Worm (Caenorhabditis elegans) whole organism, L4 larva: ENCODE measurements around the gene rskd-1.

Source experiments
- F44E2.7 ChIP-seq: fragments of 200-800 bp; sonication (Bioruptor generic); IDR thresholded peaks from 2 replicates; pipeline ENCODE4 v2.1.2; 2022; ENCODE audit warnings: missing genetic modification characterization, missing compliant biosample characterization
- F49E8.2 ChIP-seq: sonication (generic microtip); optimal IDR thresholded peaks from 2 replicates; lab custom pipeline; 2016; ENCODE audit warnings: missing compliant biosample characterization, mild to moderate bottlenecking, missing genetic modification characterization, borderline replicate concordance
- R02D3.7 ChIP-seq: fragments of 150-350 bp; sonication (generic microtip); optimal IDR thresholded peaks from 3 replicates; lab custom pipeline; 2014; ENCODE audit warnings: missing biosample characterization, missing genetic modification characterization
- T20F7.1 ChIP-seq: fragments of 200-800 bp; sonication (Bioruptor generic); optimal IDR thresholded peaks from 2 replicates; lab custom pipeline; 2018; ENCODE audit warnings: mild to moderate bottlenecking, missing genetic modification characterization, missing compliant biosample characterization
- Y105C5A.15 ChIP-seq: fragments of 200-800 bp; sonication (Bioruptor generic); IDR thresholded peaks from 2 replicates; pipeline ENCODE4 v1.3.6; 2022; ENCODE audit warnings: missing genetic modification characterization, missing compliant biosample characterization
- Y48G9A.11 ChIP-seq: fragments of 200-800 bp; sonication (Bioruptor generic); IDR thresholded peaks from 2 replicates; pipeline ENCODE4 v1.3.6; 2022; ENCODE audit warnings: missing genetic modification reagents, missing genetic modification characterization, missing compliant biosample characterization
- Y75B8A.6 ChIP-seq: fragments of 200-800 bp; sonication (Bioruptor generic); IDR thresholded peaks from 2 replicates; pipeline ENCODE4 v1.3.6; 2022; ENCODE audit warnings: missing genetic modification reagents, missing genetic modification characterization, missing compliant biosample characterization
- ZK337.2 ChIP-seq: fragments of 200-800 bp; sonication (Bioruptor generic); IDR thresholded peaks from 2 replicates; pipeline ENCODE4 v1.3.6; 2022; ENCODE audit warnings: missing genetic modification reagents, missing genetic modification characterization, missing compliant biosample characterization
- aha-1 ChIP-seq: fragments of 150-350 bp; peaks from one replicate; lab custom pipeline; 2014; ENCODE audit warnings: missing biosample characterization, missing genetic modification characterization
- aly-2 ChIP-seq: sonication (generic microtip); optimal IDR thresholded peaks from 2 replicates; lab custom pipeline; 2018; ENCODE audit warnings: missing biosample characterization, missing genetic modification characterization
- ama-1 ChIP-seq: fragments of 150-350 bp; optimal IDR thresholded peaks from 2 replicates; lab custom pipeline; 2014; ENCODE audit warnings: inconsistent platforms, mixed read lengths
- ceh-32 ChIP-seq: sonication (generic microtip); optimal IDR thresholded peaks from 2 replicates; lab custom pipeline; 2016; ENCODE audit warnings: mild to moderate bottlenecking, missing genetic modification characterization, missing compliant biosample characterization; ENCODE audit not compliant: poor library complexity
- ceh-44 ChIP-seq: fragments of 200-800 bp; sonication (Bioruptor generic); IDR thresholded peaks from 2 replicates; pipeline ENCODE4 v1.3.6; 2022; ENCODE audit warnings: missing genetic modification reagents, missing genetic modification characterization, missing compliant biosample characterization
- ces-1 ChIP-seq: fragments of 150-350 bp; sonication (generic microtip); optimal IDR thresholded peaks from 4 replicates; lab custom pipeline; 2014; ENCODE audit warnings: missing biosample characterization, missing genetic modification reagents, missing genetic modification characterization
- ctbp-1 ChIP-seq: fragments of 200-800 bp; sonication (Bioruptor generic); IDR thresholded peaks from 2 replicates; pipeline ENCODE4 v1.3.6; 2022; ENCODE audit warnings: missing genetic modification reagents, missing genetic modification characterization, missing compliant biosample characterization
- daf-16 ChIP-seq, 3 experiments: sonication (generic microtip); optimal IDR thresholded peaks; 2 replicates each; lab custom pipeline; 2016 to 2017; ENCODE audit warnings: missing genetic modification characterization in 3 of 3, missing genetic modification reagents in 3 of 3, mild to moderate bottlenecking in 2 of 3, missing compliant biosample characterization in 2 of 3, missing biosample characterization in 1 of 3, moderate library complexity in 1 of 3
- dmd-6 ChIP-seq: fragments of 200-800 bp; sonication (Bioruptor generic); IDR thresholded peaks from 2 replicates; pipeline ENCODE4 v1.3.6; 2022; ENCODE audit warnings: missing genetic modification reagents, missing genetic modification characterization, missing compliant biosample characterization
- duxl-1 ChIP-seq: sonication (generic microtip); optimal IDR thresholded peaks from 2 replicates; lab custom pipeline; 2016; ENCODE audit warnings: mild to moderate bottlenecking, missing genetic modification characterization, moderate library complexity, missing compliant biosample characterization; ENCODE audit not compliant: poor library complexity
- hlh-11 ChIP-seq: fragments of 200-800 bp; sonication (Bioruptor generic); optimal IDR thresholded peaks from 2 replicates; lab custom pipeline; 2018; ENCODE audit warnings: mild to moderate bottlenecking, missing genetic modification characterization, missing compliant biosample characterization
- jun-1 ChIP-seq: fragments of 150-350 bp; optimal IDR thresholded peaks from 2 replicates; lab custom pipeline; 2014; ENCODE audit warnings: missing biosample characterization, missing genetic modification reagents, missing genetic modification characterization
- lin-1 ChIP-seq: fragments of 200-800 bp; sonication (Bioruptor generic); IDR thresholded peaks from 2 replicates; pipeline ENCODE4 v1.3.6; 2022; ENCODE audit warnings: missing genetic modification reagents, missing genetic modification characterization, missing compliant biosample characterization
- madf-5 ChIP-seq, 2 experiments: fragments of 200-800 bp; sonication (Bioruptor generic); IDR thresholded peaks; 2 replicates each; pipeline ENCODE4 v1.3.6; 2022; ENCODE audit warnings: missing compliant biosample characterization in 2 of 2, missing genetic modification characterization in 2 of 2
- madf-9 ChIP-seq: fragments of 200-800 bp; sonication (Bioruptor generic); conservative IDR thresholded peaks from 2 replicates; pipeline ENCODE4 v1.3.6; 2022; ENCODE audit warnings: missing genetic modification reagents, missing genetic modification characterization, missing compliant biosample characterization
- mxl-3 ChIP-seq: fragments of 200-800 bp; sonication (Bioruptor generic); optimal IDR thresholded peaks from 2 replicates; lab custom pipeline; 2018; ENCODE audit warnings: mild to moderate bottlenecking, missing genetic modification characterization, missing compliant biosample characterization
- nhr-10 ChIP-seq: fragments of 150-350 bp; optimal IDR thresholded peaks from 2 replicates; lab custom pipeline; 2014; ENCODE audit warnings: missing biosample characterization, missing genetic modification characterization
- nhr-102 ChIP-seq: sonication (generic microtip); optimal IDR thresholded peaks from 2 replicates; lab custom pipeline; 2016; ENCODE audit warnings: mild to moderate bottlenecking, missing genetic modification characterization, moderate library complexity, missing compliant biosample characterization
- nhr-111 ChIP-seq: fragments of 200-800 bp; sonication (Bioruptor generic); optimal IDR thresholded peaks from 2 replicates; lab custom pipeline; 2018; ENCODE audit warnings: mild to moderate bottlenecking, missing genetic modification characterization, missing compliant biosample characterization
- nhr-25 ChIP-seq: sonication (generic microtip); optimal IDR thresholded peaks from 2 replicates; lab custom pipeline; 2017; ENCODE audit warnings: missing genetic modification characterization, mild to moderate bottlenecking, missing compliant biosample characterization, antibody characterized with exemption, moderate library complexity, borderline replicate concordance; ENCODE audit not compliant: insufficient read depth
- nhr-28 ChIP-seq: fragments of 150-350 bp; optimal IDR thresholded peaks from 2 replicates; lab custom pipeline; 2014; ENCODE audit warnings: missing biosample characterization, missing genetic modification characterization
- nhr-41 ChIP-seq: fragments of 200-800 bp; sonication (Bioruptor generic); IDR thresholded peaks from 2 replicates; pipeline ENCODE4 v1.3.6; 2022; ENCODE audit warnings: missing genetic modification reagents, missing genetic modification characterization, missing compliant biosample characterization
- nhr-42 ChIP-seq: fragments of 200-800 bp; sonication (Bioruptor generic); IDR thresholded peaks from 2 replicates; pipeline ENCODE4 v1.3.6; 2022; ENCODE audit warnings: missing genetic modification characterization, missing compliant biosample characterization
- nhr-6 ChIP-seq: fragments of 150-350 bp; optimal IDR thresholded peaks from 2 replicates; lab custom pipeline; 2014; ENCODE audit warnings: missing biosample characterization, missing genetic modification characterization
- pha-4 ChIP-seq, 2 experiments: fragments of 150-350 bp in 1 of 2; fragments of 200-800 bp in 1 of 2; sonication (Bioruptor generic) in 1 of 2; IDR thresholded peaks in 1 of 2; optimal IDR thresholded peaks in 1 of 2; 2 replicates each; pipeline versions ENCODE4 v1.3.6 to Lab custom; 2014 to 2022; ENCODE audit warnings: missing genetic modification characterization in 2 of 2, missing genetic modification reagents in 2 of 2, missing biosample characterization in 1 of 2, missing compliant biosample characterization in 1 of 2
- saeg-2 ChIP-seq: fragments of 200-800 bp; sonication (Bioruptor generic); IDR thresholded peaks from 2 replicates; pipeline ENCODE4 v1.3.6; 2022; ENCODE audit warnings: missing genetic modification reagents, missing genetic modification characterization, missing compliant biosample characterization
- skn-1 ChIP-seq: fragments of 150-350 bp; optimal IDR thresholded peaks from 2 replicates; lab custom pipeline; 2014; ENCODE audit warnings: missing biosample characterization, missing genetic modification characterization
- snpc-1.2 ChIP-seq: fragments of 200-800 bp; sonication (Bioruptor generic); IDR thresholded peaks from 2 replicates; pipeline ENCODE4 v1.3.6; 2022; ENCODE audit warnings: missing genetic modification reagents, missing genetic modification characterization, missing compliant biosample characterization
- tra-1 ChIP-seq: fragments of 200-800 bp; sonication (Bioruptor generic); IDR thresholded peaks from 2 replicates; pipeline ENCODE4 v1.3.6; 2022; ENCODE audit warnings: missing genetic modification reagents, missing genetic modification characterization, missing compliant biosample characterization
- unc-130 ChIP-seq: sonication (generic microtip); optimal IDR thresholded peaks from 2 replicates; lab custom pipeline; 2016; ENCODE audit warnings: missing genetic modification reagents, missing genetic modification characterization, missing compliant biosample characterization
- unc-39 ChIP-seq: sonication (generic microtip); optimal IDR thresholded peaks from 2 replicates; lab custom pipeline; 2017; ENCODE audit warnings: missing biosample characterization, missing genetic modification characterization
- unc-62 ChIP-seq, 3 experiments: fragments of 150-350 bp in 1 of 3; sonication (generic microtip); optimal IDR thresholded peaks in 2 of 3; peaks in 1 of 3; 1 replicate in 1 of 3; 2 replicates in 2 of 3; lab custom pipeline; 2014 to 2017; ENCODE audit warnings: missing biosample characterization in 3 of 3, missing genetic modification characterization in 3 of 3, missing genetic modification reagents in 3 of 3, missing genotype in 1 of 3
- vab-7 ChIP-seq: fragments of 200-800 bp; sonication (Bioruptor generic); IDR thresholded peaks from 2 replicates; pipeline ENCODE4 v1.3.6; 2022; ENCODE audit warnings: missing genetic modification reagents, missing genetic modification characterization, missing compliant biosample characterization
- zag-1 ChIP-seq: fragments of 150-350 bp; optimal IDR thresholded peaks from 2 replicates; lab custom pipeline; 2014; ENCODE audit warnings: missing biosample characterization, missing genetic modification characterization
- zfp-2 ChIP-seq: sonication (generic microtip); optimal IDR thresholded peaks from 2 replicates; lab custom pipeline; 2016; ENCODE audit warnings: mild to moderate bottlenecking, missing genetic modification characterization, missing compliant biosample characterization
- zip-2 ChIP-seq: fragments of 150-350 bp; optimal IDR thresholded peaks from 2 replicates; lab custom pipeline; 2014; ENCODE audit warnings: missing biosample characterization, missing genetic modification characterization
- ztf-11 ChIP-seq: fragments of 150-350 bp; optimal IDR thresholded peaks from 2 replicates; lab custom pipeline; 2014; ENCODE audit warnings: missing biosample characterization, missing genetic modification characterization

Gene rskd-1

DNA sequence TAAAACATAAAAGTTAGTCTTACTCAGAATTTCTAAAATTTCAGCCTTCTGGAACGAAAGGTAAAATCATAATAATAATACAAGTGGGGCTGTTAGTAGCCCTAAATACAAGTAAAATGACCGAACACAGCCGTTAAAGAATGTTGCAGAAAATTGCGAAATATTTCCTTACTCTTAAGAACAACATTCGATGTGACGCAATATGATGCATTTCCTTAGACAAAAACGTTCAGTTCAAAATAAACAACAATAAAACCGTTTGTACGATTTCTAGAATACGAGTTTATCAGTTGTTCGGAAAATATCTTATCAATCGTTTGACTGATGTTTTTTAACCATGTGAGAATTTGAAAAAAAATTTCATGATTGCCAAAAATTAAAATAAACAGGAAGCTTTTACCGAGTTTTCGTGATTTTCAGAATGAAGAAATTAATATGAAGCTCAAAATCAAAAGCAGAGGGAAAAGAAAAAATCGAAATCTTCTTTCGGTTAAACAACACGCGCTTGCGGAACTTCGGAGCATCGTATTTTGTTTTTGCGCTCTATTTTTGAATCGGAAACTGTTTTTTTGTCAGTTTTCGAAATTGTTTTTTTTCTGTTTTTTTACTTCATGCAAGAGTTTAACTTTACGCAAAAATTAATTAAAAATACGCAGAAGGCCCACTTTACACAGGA, 42.5 kb downstream of the rskd-1 start (continued):
- no peak for TF ChIP-seq ceh-32 (tag; lab: Kevin White, UChicago)
- peak; percentile 93 for TF ChIP-seq T20F7.1 (GFP tag; lab: Kevin White, UChicago)
- TF ChIP-seq aha-1 (tag; lab: Kevin White, UChicago): no peak
- no peak for TF ChIP-seq Y75B8A.6 (GFP tag; lab: Robert Waterston, UW)
- TF ChIP-seq hlh-11 (tag; lab: Kevin White, UChicago): no peak
- no peak for TF ChIP-seq nhr-25 (tag; lab: Kevin White, UChicago)
- TF ChIP-seq ctbp-1 (GFP tag; lab: Robert Waterston, UW): no peak
- no peak for TF ChIP-seq ces-1 (GFP tag; lab: Kevin White, UChicago)
- TF ChIP-seq Y105C5A.15 (GFP tag; lab: Robert Waterston, UW): no peak
- no peak for TF ChIP-seq jun-1
- TF ChIP-seq nhr-102 (tag; lab: Kevin White, UChicago): no peak
- TF ChIP-seq nhr-6: peak; percentile 86
- no peak for TF ChIP-seq daf-16 (GFP tag; optimal IDR thresholded peaks at IDR 0.05; lab: Kevin White, UChicago)
- peak; percentile 92 for TF ChIP-seq daf-16 (tag; optimal IDR thresholded peaks at IDR 0.05; lab: Kevin White, UChicago)
- no peak for TF ChIP-seq nhr-41 (GFP tag; lab: Robert Waterston, UW)
- no peak for TF ChIP-seq unc-130
- no peak for TF ChIP-seq R02D3.7 (tag; lab: Kevin White, UChicago)
- no peak for TF ChIP-seq nhr-28 (tag; lab: Kevin White, UChicago)
- no peak for TF ChIP-seq nhr-42 (GFP tag; lab: Robert Waterston, UW)
- TF ChIP-seq ZK337.2: no peak
- no peak for TF ChIP-seq madf-5 (GFP tag; IDR thresholded peaks at IDR 0.05; lab: Robert Waterston, UW)
- no peak for TF ChIP-seq duxl-1 (tag; lab: Kevin White, UChicago)
- no peak for TF ChIP-seq mxl-3 (GFP tag; lab: Kevin White, UChicago)
- no peak for TF ChIP-seq ama-1 (lab: Kevin White, UChicago)
- TF ChIP-seq nhr-111 (GFP tag; lab: Kevin White, UChicago): no peak
- no peak for TF ChIP-seq vab-7 (GFP tag; lab: Robert Waterston, UW)
- TF ChIP-seq nhr-10: no peak
- TF ChIP-seq F49E8.2 (tag; lab: Kevin White, UChicago): no peak
- TF ChIP-seq zfp-2 (tag; lab: Kevin White, UChicago): no peak
- TF ChIP-seq zip-2: peak; percentile 72
- TF ChIP-seq snpc-1.2 (GFP tag; lab: Robert Waterston, UW): no peak
- TF ChIP-seq skn-1 (tag; lab: Kevin White, UChicago): no peak
- TF ChIP-seq unc-39 (tag; lab: Kevin White, UChicago): no peak
- TF ChIP-seq tra-1 (GFP tag; lab: Robert Waterston, UW): no peak
- no peak for TF ChIP-seq zag-1 (tag; lab: Kevin White, UChicago)
- TF ChIP-seq ztf-11 (tag; lab: Kevin White, UChicago): no peak
- TF ChIP-seq Y48G9A.11 (GFP tag; lab: Robert Waterston, UW): peak; percentile 66
- no peak for TF ChIP-seq F44E2.7 (GFP tag; lab: Robert Waterston, UW)
- TF ChIP-seq, all 104 proteins: peak for 7

DNA sequence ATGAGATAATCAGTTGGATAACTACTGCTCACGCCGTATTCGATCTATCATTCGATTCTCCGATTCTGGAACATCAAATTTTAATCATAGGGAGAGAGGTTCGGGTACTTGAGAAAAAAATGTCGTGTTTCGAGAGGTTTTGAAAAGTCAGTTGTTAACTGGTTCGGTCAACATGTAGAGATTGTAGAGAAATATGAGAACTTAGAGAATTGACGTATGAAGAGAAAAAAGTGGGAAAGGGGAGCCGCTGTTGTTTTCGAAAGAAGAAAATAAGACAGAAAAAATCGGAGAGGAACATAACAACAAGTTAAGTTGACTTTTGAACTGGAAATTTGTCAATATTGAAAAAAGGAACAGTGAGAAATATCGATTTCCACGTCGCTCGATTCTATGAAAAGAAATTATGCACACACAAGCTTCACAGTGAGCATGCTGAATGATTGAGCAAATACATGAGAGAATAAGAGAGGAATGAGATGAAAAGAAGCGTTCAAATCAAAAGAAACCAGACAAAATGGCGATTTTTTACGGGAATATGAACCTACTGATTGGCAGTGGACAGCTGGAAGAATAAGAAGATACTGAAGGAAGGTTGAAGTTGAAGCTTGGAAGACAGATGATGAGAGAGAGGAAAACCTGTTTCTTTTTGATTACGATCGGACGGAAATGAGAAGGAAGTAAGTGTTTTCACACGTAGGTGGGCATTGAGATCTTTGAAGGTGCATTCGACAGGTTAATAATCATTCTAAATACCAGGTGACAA, 43.3 kb downstream of the rskd-1 start, which contains the start of the genes T04H1.13, slfl-5 and rad-50:
T04H1.13 (minus strand) TSS at position 51 of the 763 bp plus-strand sequence.
slfl-5 (minus strand) TSS at position 65 of the 763 bp plus-strand sequence.
rad-50 (plus strand) TSS at position 667 of the 763 bp plus-strand sequence.
- TF ChIP-seq lin-1 (GFP tag; lab: Robert Waterston, UW) (0 out of 2 replicates have a peak, but pooled peaks have one; percentile 25), snpc-1.2 (GFP tag; lab: Robert Waterston, UW) (no peak), F49E8.2 (tag; lab: Kevin White, UChicago) (no peak), daf-16 (GFP tag; optimal IDR thresholded peaks at IDR 0.05; lab: Kevin White, UChicago) (peak in 1 of 2 experiments; percentile 69), daf-16 (tag; optimal IDR thresholded peaks at IDR 0.05; lab: Kevin White, UChicago) (no peak), madf-9 (no peak), tra-1 (GFP tag; lab: Robert Waterston, UW) (0 out of 2 replicates have a peak, but pooled peaks have one; percentile 27), pha-4 (GFP tag; IDR thresholded peaks at IDR 0.05; lab: Robert Waterston, UW) (no peak), pha-4 (tag; optimal IDR thresholded peaks at IDR 0.05; lab: Kevin White, UChicago) (peak; percentile 81), unc-62 (GFP tag; optimal IDR thresholded peaks at IDR 0.05 in 1 of 2; lab: Kevin White, UChicago) (peak in 1 of 2 experiments; percentile 8), unc-62 (tag; optimal IDR thresholded peaks at IDR 0.05; lab: Kevin White, UChicago) (no peak), aly-2 (no peak), ceh-44 (GFP tag; lab: Robert Waterston, UW) (no peak), dmd-6 (GFP tag; lab: Robert Waterston, UW) (peak; percentile 70), saeg-2 (GFP tag; lab: Robert Waterston, UW) (no peak)
- TF ChIP-seq, all 104 proteins: peak for 6
